Worm (Caenorhabditis elegans): ENCODE results near the gene jhdm-1.

jhdm-1 gene

ce11 chrIII:6420995-6421404 lies 33.3 kb upstream of the jhdm-1 start (continued):
- peak; percentile 92 for TF ChIP-seq ekl-4 (GFP tag; IDR thresholded peaks at IDR 0.05)

ce11 chrIII:6421473-6421872 lies 32.8 kb upstream of the jhdm-1 start:
- TF ChIP-seq ama-1 (optimal IDR thresholded peaks at IDR 0.05), result peak; percentile 43
- TF ChIP-seq ama-1 (GFP tag; optimal IDR thresholded peaks at IDR 0.05), result no peak
- peak in 1 of 3 experiments; percentile 6 for TF ChIP-seq lin-35 (GFP tag; optimal IDR thresholded peaks at IDR 0.05)
- peak; percentile 25 for TF ChIP-seq repo-1 (tag; optimal IDR thresholded peaks at IDR 0.05)
- no peak for TF ChIP-seq hlh-12 (tag; optimal IDR thresholded peaks at IDR 0.05)

- peak; percentile 46; the same call in 1 of the 2 replicates for TF ChIP-seq lin-26 (GFP tag; IDR thresholded peaks at IDR 0.05)
- peak; percentile 30; the same call in 1 of the 2 replicates for TF ChIP-seq hmg-1.2 (GFP tag; IDR thresholded peaks at IDR 0.05)
- TF ChIP-seq dox-1 (GFP tag; IDR thresholded peaks at IDR 0.05), result peak; percentile 15; the same call in 1 of the 2 replicates
- no peak for TF ChIP-seq rcor-1 (GFP tag; IDR thresholded peaks at IDR 0.05)
- peak; percentile 72 for TF ChIP-seq nhr-80 (tag; optimal IDR thresholded peaks at IDR 0.05)
Observed at ce11 chrIII:6421973-6422511, 32.2 kb upstream of the jhdm-1 start.

- TF ChIP-seq atf-7 (tag; optimal IDR thresholded peaks at IDR 0.05) (peak; percentile 17), K12H6.12 (tag; optimal IDR thresholded peaks at IDR 0.05) (no peak), zfh-2 (GFP tag; conservative IDR thresholded peaks at IDR 0.05) (no peak), Y67H2A.10 (GFP tag; conservative IDR thresholded peaks at IDR 0.05) (no peak), him-1 (tag; optimal IDR thresholded peaks at IDR 0.05) (no peak), attf-6 (GFP tag; IDR thresholded peaks at IDR 0.05) (no peak), K11D2.4 (GFP tag; IDR thresholded peaks at IDR 0.05) (no peak), hlh-12 (tag; optimal IDR thresholded peaks at IDR 0.05) (no peak), B0261.1 (tag; optimal IDR thresholded peaks at IDR 0.05) (no peak), fkh-3 (tag; optimal IDR thresholded peaks at IDR 0.05) (no peak), Y56A3A.18 (GFP tag; IDR thresholded peaks at IDR 0.05) (no peak), nhr-27 (tag; optimal IDR thresholded peaks at IDR 0.05) (no peak), sptf-2 (GFP tag; optimal IDR thresholded peaks at IDR 0.05) (no peak), Y53G8AR.9 (GFP tag; conservative IDR thresholded peaks at IDR 0.05) (no peak), nhr-80 (tag; optimal IDR thresholded peaks at IDR 0.05) (peak; percentile 20), madf-3 (GFP tag; IDR thresholded peaks at IDR 0.05) (no peak), lin-40 (tag; optimal IDR thresholded peaks at IDR 0.05) (no peak), die-1 (tag; optimal IDR thresholded peaks at IDR 0.05) (no peak), F23B12.7 (tag; optimal IDR thresholded peaks at IDR 0.05; ENCODE audit: insufficient read depth) (no peak), cebp-1 (GFP tag; IDR thresholded peaks at IDR 0.05) (no peak), cebp-1 (tag; optimal IDR thresholded peaks at IDR 0.05) (peak; percentile 35), nfya-1 (tag; optimal IDR thresholded peaks at IDR 0.05; ENCODE audit: borderline replicate concordance, insufficient read depth) (no peak), attf-5 (GFP tag; optimal IDR thresholded peaks at IDR 0.05) (peak; percentile 6)
Observed at ce11 chrIII:6422721-6423120, 31.6 kb upstream of the jhdm-1 start.

- TF ChIP-seq ztf-28 (GFP tag; IDR thresholded peaks at IDR 0.05) (no peak), B0035.1 (tag; optimal IDR thresholded peaks at IDR 0.05) (no peak), ceh-100 (GFP tag; IDR thresholded peaks at IDR 0.05) (no peak), lsl-1 (GFP tag; optimal IDR thresholded peaks at IDR 0.05) (no peak)
Observed at ce11 chrIII:6427205-6427604, 27.1 kb upstream of the jhdm-1 start, which contains the start of gene C05D11.8. TSS of gene C05D11.8 (minus strand) at chrIII:6427305.
